Worm (Caenorhabditis elegans) whole organism, L3 larva: ENCODE results near the gene C43F9.4.

Experiments
- ZK546.5 ChIP-seq: sonication (generic microtip); optimal IDR thresholded peaks from 2 replicates; lab custom pipeline; 2017; ENCODE audit warnings: missing biosample characterization, missing genetic modification characterization
- aly-2 ChIP-seq: fragments of 150-350 bp; optimal IDR thresholded peaks from 2 replicates; lab custom pipeline; 2014; ENCODE audit warnings: missing biosample characterization, missing genetic modification characterization
- ama-1 ChIP-seq: fragments of 150-350 bp; optimal IDR thresholded peaks from 2 replicates; lab custom pipeline; 2018
- ceh-16 ChIP-seq: sonication (generic microtip); optimal IDR thresholded peaks from 2 replicates; lab custom pipeline; 2017; ENCODE audit warnings: missing biosample characterization, missing genetic modification characterization
- ceh-28 ChIP-seq: fragments of 150-350 bp; optimal IDR thresholded peaks from 2 replicates; lab custom pipeline; 2014; ENCODE audit warnings: missing biosample characterization, missing genetic modification reagents, missing genetic modification characterization
- ceh-82 ChIP-seq: fragments of 150-350 bp; optimal IDR thresholded peaks from 2 replicates; lab custom pipeline; 2014; ENCODE audit warnings: missing biosample characterization, missing genetic modification characterization
- ceh-9 ChIP-seq: sonication (generic microtip); optimal IDR thresholded peaks from 2 replicates; lab custom pipeline; 2018; ENCODE audit warnings: missing biosample characterization, missing genetic modification characterization
- daf-12 ChIP-seq: fragments of 150-350 bp; optimal IDR thresholded peaks from 2 replicates; lab custom pipeline; 2014; ENCODE audit warnings: missing biosample characterization, missing genetic modification reagents, missing genetic modification characterization
- egl-27 ChIP-seq: sonication (generic microtip); optimal IDR thresholded peaks from 4 replicates; lab custom pipeline; 2017; ENCODE audit warnings: missing biosample characterization, missing genetic modification reagents, missing genetic modification characterization
- egl-5 ChIP-seq: fragments of 150-350 bp; optimal IDR thresholded peaks from 2 replicates; lab custom pipeline; 2017; ENCODE audit warnings: missing biosample characterization, missing genetic modification reagents, missing genetic modification characterization, inconsistent platforms
- elt-1 ChIP-seq: fragments of 150-350 bp; optimal IDR thresholded peaks from 2 replicates; lab custom pipeline; 2014; ENCODE audit warnings: missing biosample characterization, missing genetic modification characterization
- elt-2 ChIP-seq: sonication (generic microtip); optimal IDR thresholded peaks from 2 replicates; lab custom pipeline; 2016; ENCODE audit warnings: missing genetic modification reagents, mild to moderate bottlenecking, missing genetic modification characterization, missing compliant biosample characterization
- elt-3 ChIP-seq, 3 experiments: fragments of 150-350 bp in 1 of 3; sonication (generic microtip) in 2 of 3; optimal IDR thresholded peaks; 2 replicates in 2 of 3; 4 replicates in 1 of 3; lab custom pipeline; 2014 to 2017; ENCODE audit warnings: missing biosample characterization in 3 of 3, missing genetic modification characterization in 3 of 3
- eor-1 ChIP-seq, 2 experiments: fragments of 150-350 bp; optimal IDR thresholded peaks; 2 replicates each; lab custom pipeline; 2014 to 2018; ENCODE audit warnings: missing biosample characterization in 2 of 2, missing genetic modification characterization in 2 of 2
- fkh-10 ChIP-seq: sonication (generic microtip); optimal IDR thresholded peaks from 2 replicates; lab custom pipeline; 2017; ENCODE audit warnings: missing biosample characterization, missing genetic modification reagents, missing genetic modification characterization
- hmg-11 ChIP-seq: sonication (generic microtip); optimal IDR thresholded peaks from 2 replicates; lab custom pipeline; 2016; ENCODE audit warnings: missing genetic modification characterization, missing compliant biosample characterization
- jun-1 ChIP-seq: fragments of 150-350 bp; optimal IDR thresholded peaks from 2 replicates; lab custom pipeline; 2014; ENCODE audit warnings: missing biosample characterization, missing genetic modification reagents, missing genetic modification characterization
- lin-15B ChIP-seq: fragments of 150-350 bp; optimal IDR thresholded peaks from 2 replicates; lab custom pipeline; 2014; ENCODE audit warnings: missing biosample characterization, missing genetic modification characterization
- lin-39 ChIP-seq: fragments of 150-350 bp; optimal IDR thresholded peaks from 2 replicates; lab custom pipeline; 2018; ENCODE audit warnings: missing biosample characterization, missing genetic modification reagents, missing genetic modification characterization
- lsy-12 ChIP-seq: sonication (generic microtip); optimal IDR thresholded peaks from 2 replicates; lab custom pipeline; 2016; ENCODE audit warnings: mild to moderate bottlenecking, missing genetic modification characterization, missing compliant biosample characterization
- mdl-1 ChIP-seq: fragments of 150-350 bp; optimal IDR thresholded peaks from 2 replicates; lab custom pipeline; 2014; ENCODE audit warnings: missing biosample characterization, missing genetic modification characterization
- mml-1 ChIP-seq: fragments of 150-350 bp; sonication (generic microtip); optimal IDR thresholded peaks from 3 replicates; lab custom pipeline; 2014; ENCODE audit warnings: missing biosample characterization, missing genetic modification characterization
- nfya-1 ChIP-seq: sonication (generic microtip); optimal IDR thresholded peaks from 2 replicates; lab custom pipeline; 2017; ENCODE audit warnings: missing genetic modification characterization, mild to moderate bottlenecking, missing compliant biosample characterization, antibody characterized with exemption, moderate library complexity; ENCODE audit not compliant: insufficient read depth
- nhr-12 ChIP-seq: fragments of 150-350 bp; optimal IDR thresholded peaks from 2 replicates; lab custom pipeline; 2014; ENCODE audit warnings: missing biosample characterization, missing genetic modification characterization
- nhr-23 ChIP-seq: fragments of 150-350 bp; optimal IDR thresholded peaks from 2 replicates; lab custom pipeline; 2014; ENCODE audit warnings: missing biosample characterization, missing genetic modification reagents, missing genetic modification characterization
- nhr-237 ChIP-seq: fragments of 150-350 bp; optimal IDR thresholded peaks from 2 replicates; lab custom pipeline; 2014; ENCODE audit warnings: missing biosample characterization, missing genetic modification characterization
- nhr-25 ChIP-seq: sonication (generic microtip); optimal IDR thresholded peaks from 2 replicates; lab custom pipeline; 2017; ENCODE audit warnings: missing biosample characterization, missing genetic modification characterization
- nhr-28 ChIP-seq: fragments of 150-350 bp; optimal IDR thresholded peaks from 2 replicates; lab custom pipeline; 2014; ENCODE audit warnings: missing biosample characterization, missing genetic modification characterization
- nhr-43 ChIP-seq: sonication (generic microtip); optimal IDR thresholded peaks from 2 replicates; lab custom pipeline; 2016; ENCODE audit warnings: mild to moderate bottlenecking, missing genetic modification characterization, missing compliant biosample characterization; ENCODE audit not compliant: poor library complexity, severe bottlenecking
- nhr-67 ChIP-seq: fragments of 150-350 bp; optimal IDR thresholded peaks from 2 replicates; lab custom pipeline; 2014; ENCODE audit warnings: missing biosample characterization, missing genetic modification characterization
- nhr-77 ChIP-seq: fragments of 150-350 bp; optimal IDR thresholded peaks from 2 replicates; lab custom pipeline; 2014; ENCODE audit warnings: missing biosample characterization, missing genetic modification characterization
- pha-4 ChIP-seq: fragments of 150-350 bp; optimal IDR thresholded peaks from 2 replicates; lab custom pipeline; 2014; ENCODE audit warnings: missing biosample characterization, missing genetic modification reagents, missing genetic modification characterization
- pqm-1 ChIP-seq: fragments of 150-350 bp; optimal IDR thresholded peaks from 2 replicates; lab custom pipeline; 2017; ENCODE audit warnings: missing biosample characterization, missing genetic modification characterization, inconsistent platforms
- sea-2 ChIP-seq: fragments of 150-350 bp; sonication (generic microtip); optimal IDR thresholded peaks from 4 replicates; lab custom pipeline; 2014; ENCODE audit warnings: missing biosample characterization, missing genetic modification reagents, missing genetic modification characterization
- snpc-4 ChIP-seq: fragments of 150-350 bp; optimal IDR thresholded peaks from 2 replicates; lab custom pipeline; 2014; ENCODE audit warnings: missing biosample characterization, missing genetic modification characterization
- tbx-2 ChIP-seq: sonication (generic microtip); optimal IDR thresholded peaks from 2 replicates; lab custom pipeline; 2016; ENCODE audit warnings: mild to moderate bottlenecking, missing genetic modification characterization, missing compliant biosample characterization
- unc-39 ChIP-seq: sonication (generic microtip); optimal IDR thresholded peaks from 4 replicates; lab custom pipeline; 2017; ENCODE audit warnings: missing biosample characterization, missing genetic modification characterization
- zag-1 ChIP-seq: fragments of 150-350 bp; optimal IDR thresholded peaks from 2 replicates; lab custom pipeline; 2014; ENCODE audit warnings: missing biosample characterization, missing genetic modification characterization
- ztf-11 ChIP-seq: fragments of 150-350 bp; optimal IDR thresholded peaks from 2 replicates; lab custom pipeline; 2014; ENCODE audit warnings: missing biosample characterization, missing genetic modification characterization
- ztf-4 ChIP-seq: fragments of 150-350 bp; optimal IDR thresholded peaks from 2 replicates; lab custom pipeline; 2014; ENCODE audit warnings: missing biosample characterization, missing genetic modification characterization

The C43F9.4 gene

DNA sequence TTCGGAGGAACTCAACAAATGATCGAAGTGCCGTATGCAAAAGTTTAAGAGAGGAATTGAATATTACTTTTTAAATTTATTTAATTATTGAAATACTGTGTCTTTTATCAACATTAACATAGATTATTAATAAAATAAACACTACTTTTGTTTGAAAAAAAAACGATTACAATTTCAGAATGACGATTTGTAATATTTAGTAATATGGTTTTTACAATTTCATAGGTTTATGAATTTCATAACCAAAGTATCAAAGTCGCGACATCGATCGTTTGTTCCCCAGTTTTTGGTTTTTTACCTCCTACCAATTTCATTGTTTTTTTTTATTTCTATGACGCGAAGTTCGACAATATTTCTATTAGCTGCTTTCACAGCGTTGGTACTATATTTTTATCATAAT, 11.0 kb upstream of the C43F9.4 start, which contains the start of gene R09H10.1:
R09H10.1 (plus strand) TSS at position 301 of the 400 bp plus-strand sequence.
- TF ChIP-seq tbx-2 (tag; lab: Kevin White, UChicago) (no peak), pha-4 (no peak), lin-39 (tag; lab: Kevin White, UChicago) (no peak), lsy-12 (tag; lab: Kevin White, UChicago) (no peak), ceh-28 (tag; lab: Kevin White, UChicago) (no peak), zag-1 (tag; lab: Kevin White, UChicago) (no peak), unc-39 (tag; lab: Kevin White, UChicago) (no peak), egl-5 (tag; lab: Kevin White, UChicago) (no peak), ZK546.5 (tag; lab: Kevin White, UChicago) (no peak), ceh-16 (tag; lab: Kevin White, UChicago) (no peak), mml-1 (tag; lab: Kevin White, UChicago) (no peak), nhr-12 (no peak), ceh-9 (tag; lab: Kevin White, UChicago) (no peak), hmg-11 (tag; lab: Kevin White, UChicago) (no peak), daf-12 (tag; lab: Kevin White, UChicago) (no peak), nhr-23 (tag; lab: Kevin White, UChicago) (no peak)
- TF ChIP-seq, all 47 proteins: peak for 0

DNA sequence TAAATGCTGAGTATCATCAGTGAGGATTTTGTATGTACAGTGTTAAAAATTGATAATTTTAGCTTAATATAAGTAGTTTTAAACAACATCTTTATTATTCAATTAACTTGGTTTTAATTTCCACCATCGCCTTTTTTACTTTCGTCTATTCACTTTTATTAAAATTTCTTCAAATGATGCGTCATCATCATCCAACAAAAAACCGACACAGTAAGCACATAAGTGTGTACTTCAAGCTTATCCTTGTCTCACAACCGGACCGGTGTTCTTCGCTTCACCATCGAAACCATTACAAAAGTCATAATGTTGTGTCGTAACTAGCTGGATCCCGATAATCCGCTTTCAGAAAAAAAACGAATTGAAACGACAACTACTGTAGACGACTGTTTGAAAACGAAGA, 7.5 kb upstream of the C43F9.4 start, which contains the start of gene C43F9.11:
C43F9.11 (plus strand) TSS at position 301 of the 400 bp plus-strand sequence.
- no peak for TF ChIP-seq egl-27 (tag; lab: Kevin White, UChicago)
- no peak for TF ChIP-seq elt-3 (tag; optimal IDR thresholded peaks at IDR 0.05; lab: Kevin White, UChicago)
- no peak for TF ChIP-seq nhr-28 (tag; lab: Kevin White, UChicago)
- TF ChIP-seq nfya-1 (tag; lab: Kevin White, UChicago) = no peak
- TF ChIP-seq pqm-1 = no peak
- no peak for TF ChIP-seq eor-1 (tag; optimal IDR thresholded peaks at IDR 0.05; lab: Kevin White, UChicago)
- no peak for TF ChIP-seq ZK546.5 (tag; lab: Kevin White, UChicago)
- TF ChIP-seq nhr-25 (tag; lab: Kevin White, UChicago) = no peak
- TF ChIP-seq jun-1 (tag; lab: Kevin White, UChicago) = no peak
- no peak for TF ChIP-seq elt-1 (tag; lab: Kevin White, UChicago)
- no peak for TF ChIP-seq ztf-4 (tag; lab: Kevin White, UChicago)
- no peak for TF ChIP-seq elt-2 (tag; lab: Kevin White, UChicago)

DNA sequence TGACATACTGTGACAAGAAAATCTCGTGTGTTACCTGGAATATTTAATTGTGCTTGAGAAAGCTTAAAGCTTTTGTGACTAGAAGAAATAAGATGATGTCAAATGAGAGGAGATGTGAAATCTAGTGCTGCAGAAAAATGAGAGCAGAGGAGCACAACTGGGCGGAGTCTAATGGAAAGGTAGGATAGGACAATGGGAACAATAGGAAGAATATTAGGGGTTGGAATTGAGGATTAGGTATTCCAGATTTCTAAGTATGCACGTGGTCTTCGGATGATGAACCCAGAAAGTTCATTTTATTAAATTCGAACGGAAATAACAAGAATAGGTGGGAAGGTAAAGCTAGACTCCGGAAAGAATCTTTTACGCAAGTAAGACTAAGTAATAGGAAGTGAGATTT, 4.6 kb upstream of the C43F9.4 start, which contains the start of gene C43F9.7:
C43F9.7 (minus strand) TSS at position 101 of the 400 bp plus-strand sequence.
- TF ChIP-seq elt-1 (tag; lab: Kevin White, UChicago) (no peak), lin-15B (no peak), elt-2 (tag; lab: Kevin White, UChicago) (no peak), ceh-16 (tag; lab: Kevin White, UChicago) (no peak), nhr-43 (no peak), mml-1 (tag; lab: Kevin White, UChicago) (no peak)

DNA sequence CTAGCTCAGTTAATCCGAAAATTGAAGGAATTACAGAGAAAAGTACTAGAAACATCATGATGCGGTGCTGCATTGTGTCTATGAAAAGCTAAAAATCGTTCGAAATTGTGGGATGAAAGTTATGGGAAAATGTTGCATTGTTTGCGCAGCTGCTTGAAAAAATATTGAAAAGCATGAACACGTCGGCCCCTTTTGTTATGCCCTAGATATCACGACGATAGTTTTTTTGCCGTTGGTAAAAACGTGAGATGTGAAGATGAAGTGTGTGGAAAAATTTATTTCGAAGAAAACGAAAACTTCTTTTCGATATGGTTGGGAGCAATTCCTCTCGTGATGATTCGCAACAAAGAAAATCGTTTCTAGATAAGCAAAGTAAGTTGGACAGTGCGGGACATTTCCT, 1.7 kb upstream of the C43F9.4 start, which contains the start of the genes C43F9.5 and nkb-2:
C43F9.5 (minus strand) TSS at position 101 of the 400 bp plus-strand sequence.
nkb-2 (plus strand) TSS at position 277 of the 400 bp plus-strand sequence.
- no peak for TF ChIP-seq aly-2 (tag; lab: Kevin White, UChicago)
- no peak for TF ChIP-seq nhr-77 (tag; lab: Kevin White, UChicago)
- TF ChIP-seq elt-2 (tag; lab: Kevin White, UChicago) = no peak
- TF ChIP-seq jun-1 (tag; lab: Kevin White, UChicago) = no peak
- TF ChIP-seq nhr-28 (tag; lab: Kevin White, UChicago) = no peak
- no peak for TF ChIP-seq mdl-1 (tag; lab: Kevin White, UChicago)
- TF ChIP-seq hmg-11 (tag; lab: Kevin White, UChicago) = no peak

DNA sequence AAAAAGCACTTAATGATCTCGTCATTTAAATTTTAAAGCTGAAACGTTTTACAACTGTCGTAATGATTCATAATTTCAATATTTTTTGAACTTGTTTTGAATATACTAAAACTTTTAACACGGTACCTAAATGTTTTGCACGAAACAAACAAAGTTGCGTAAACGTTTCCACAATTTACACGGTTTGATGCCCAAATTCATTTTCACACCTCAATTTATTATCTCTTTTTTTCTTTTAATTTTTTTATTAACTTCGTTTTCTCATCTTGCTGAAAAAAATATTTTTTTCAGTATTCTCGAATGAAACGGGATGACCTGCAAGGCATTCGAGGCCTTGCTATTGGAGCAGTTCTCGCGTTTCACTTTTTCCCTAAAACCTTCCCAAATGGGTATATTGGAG, 4.7 kb downstream of the C43F9.4 start, which contains the start of gene oac-8:
oac-8 (plus strand) TSS at position 301 of the 400 bp plus-strand sequence.
- TF ChIP-seq sea-2 (no peak), ama-1 (lab: Kevin White, UChicago) (no peak), fkh-10 (no peak), lin-15B (no peak), egl-5 (tag; lab: Kevin White, UChicago) (no peak), eor-1 (tag; optimal IDR thresholded peaks at IDR 0.05; lab: Kevin White, UChicago) (no peak), mdl-1 (tag; lab: Kevin White, UChicago) (no peak), nhr-25 (tag; lab: Kevin White, UChicago) (no peak), unc-39 (tag; lab: Kevin White, UChicago) (no peak), ceh-28 (tag; lab: Kevin White, UChicago) (no peak), mml-1 (tag; lab: Kevin White, UChicago) (no peak), jun-1 (tag; lab: Kevin White, UChicago) (no peak), pha-4 (no peak), nhr-237 (tag; lab: Kevin White, UChicago) (no peak), ceh-82 (tag; lab: Kevin White, UChicago) (no peak), ztf-11 (tag; lab: Kevin White, UChicago) (no peak), aly-2 (tag; lab: Kevin White, UChicago) (no peak), nhr-67 (no peak), ceh-9 (tag; lab: Kevin White, UChicago) (no peak), snpc-4 (tag; lab: Kevin White, UChicago) (no peak)
